Worm (Caenorhabditis elegans): Measurements from ENCODE around the gene T27A10.2.

Gene T27A10.2

ce11 chrX:3605727-3606126 is 20.0 kb downstream of the T27A10.2 start, which contains the start of gene C18B2.4 (continued):
- TF ChIP-seq sea-2 (GFP tag; optimal IDR thresholded peaks at IDR 0.05) (no peak), elt-2 (tag; optimal IDR thresholded peaks at IDR 0.05) (peak; percentile 79), hmg-11 (tag; optimal IDR thresholded peaks at IDR 0.05) (peak; percentile 71), unc-62 (GFP tag; optimal IDR thresholded peaks at IDR 0.05) (no peak), elt-3 (tag; optimal IDR thresholded peaks at IDR 0.05) (peak in 1 of 3 experiments; percentile 25), egl-27 (tag; optimal IDR thresholded peaks at IDR 0.05) (peak; percentile 24), tbx-2 (tag; optimal IDR thresholded peaks at IDR 0.05) (no peak), fkh-2 (tag; optimal IDR thresholded peaks at IDR 0.05) (no peak), nhr-67 (tag; optimal IDR thresholded peaks at IDR 0.05) (no peak), ztf-11 (tag; optimal IDR thresholded peaks at IDR 0.05) (no peak), pqm-1 (tag; optimal IDR thresholded peaks at IDR 0.05) (peak; percentile 74), nhr-28 (tag; optimal IDR thresholded peaks at IDR 0.05) (no peak), nhr-11 (tag; optimal IDR thresholded peaks at IDR 0.05) (no peak), nhr-43 (tag; optimal IDR thresholded peaks at IDR 0.05; ENCODE audit: poor library complexity, severe bottlenecking) (peak; percentile 64), lsy-12 (tag; optimal IDR thresholded peaks at IDR 0.05) (peak; percentile 54)

- TF ChIP-seq egl-5 (tag; optimal IDR thresholded peaks at IDR 0.05) (no peak), skn-1 (tag; optimal IDR thresholded peaks at IDR 0.05) (no peak), nhr-76 (tag; optimal IDR thresholded peaks at IDR 0.05) (no peak), daf-12 (tag; optimal IDR thresholded peaks at IDR 0.05) (no peak), ceh-9 (tag; optimal IDR thresholded peaks at IDR 0.05) (no peak), unc-39 (tag; optimal IDR thresholded peaks at IDR 0.05) (no peak), sea-2 (GFP tag; optimal IDR thresholded peaks at IDR 0.05) (no peak), ztf-11 (tag; optimal IDR thresholded peaks at IDR 0.05) (no peak), tbx-2 (tag; optimal IDR thresholded peaks at IDR 0.05) (no peak)
Observed at ce11 chrX:3610442-3610841, 24.7 kb downstream of the T27A10.2 start.

DNA sequence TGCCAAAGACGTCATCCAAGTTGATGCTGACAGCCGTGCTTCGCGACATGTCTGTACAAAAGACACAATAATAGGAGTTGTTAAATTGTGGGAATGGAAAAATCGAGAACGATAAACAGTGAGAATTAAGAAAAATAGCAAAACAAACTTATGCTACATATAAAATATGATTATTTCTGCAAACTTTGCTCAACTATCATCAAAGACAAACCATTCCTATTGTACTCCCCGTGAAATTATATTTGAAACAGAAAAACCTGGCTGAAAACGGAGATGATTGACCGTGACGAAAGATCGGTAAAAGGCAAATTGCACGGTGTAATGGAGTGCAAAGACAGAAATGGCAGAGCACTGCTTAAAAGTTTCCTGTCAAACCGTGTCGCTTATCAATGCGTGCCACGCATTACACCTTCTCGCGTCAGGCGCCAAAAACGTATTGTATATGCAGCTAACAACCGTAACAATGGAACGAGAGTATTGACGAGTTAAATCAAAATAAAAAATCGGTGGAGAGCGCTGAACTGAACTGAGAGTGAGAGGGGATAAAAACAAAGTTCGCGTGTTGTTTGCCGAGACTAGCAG is 25.4 kb downstream of the T27A10.2 start, which contains the start of gene C18B2.5:
Gene C18B2.5 (minus strand): TSS at position 51 of the 582 bp plus-strand sequence.
- TF ChIP-seq pqm-1 (tag; optimal IDR thresholded peaks at IDR 0.05) (peak; percentile 77), elt-2 (tag; optimal IDR thresholded peaks at IDR 0.05) (peak; percentile 84), nhr-43 (tag; optimal IDR thresholded peaks at IDR 0.05; ENCODE audit: poor library complexity, severe bottlenecking) (no peak), mdl-1 (tag; optimal IDR thresholded peaks at IDR 0.05) (no peak), nfya-1 (tag; optimal IDR thresholded peaks at IDR 0.05; ENCODE audit: insufficient read depth) (peak; percentile 9), pha-4 (tag; optimal IDR thresholded peaks at IDR 0.05) (peak; percentile 34)

- TF ChIP-seq mdl-1 (tag; optimal IDR thresholded peaks at IDR 0.05) (no peak), pqm-1 (tag; optimal IDR thresholded peaks at IDR 0.05) (no peak), egl-5 (tag; optimal IDR thresholded peaks at IDR 0.05) (no peak), ceh-82 (tag; optimal IDR thresholded peaks at IDR 0.05) (no peak), elt-3 (tag; optimal IDR thresholded peaks at IDR 0.05) (no peak), nfya-1 (tag; optimal IDR thresholded peaks at IDR 0.05; ENCODE audit: insufficient read depth) (no peak), fos-1 (tag; optimal IDR thresholded peaks at IDR 0.05) (no peak), ztf-4 (tag; optimal IDR thresholded peaks at IDR 0.05) (no peak), R02D3.7 (tag; optimal IDR thresholded peaks at IDR 0.05) (no peak)
Observed at ce11 chrX:3611740-3612139, 26.0 kb downstream of the T27A10.2 start.

DNA sequence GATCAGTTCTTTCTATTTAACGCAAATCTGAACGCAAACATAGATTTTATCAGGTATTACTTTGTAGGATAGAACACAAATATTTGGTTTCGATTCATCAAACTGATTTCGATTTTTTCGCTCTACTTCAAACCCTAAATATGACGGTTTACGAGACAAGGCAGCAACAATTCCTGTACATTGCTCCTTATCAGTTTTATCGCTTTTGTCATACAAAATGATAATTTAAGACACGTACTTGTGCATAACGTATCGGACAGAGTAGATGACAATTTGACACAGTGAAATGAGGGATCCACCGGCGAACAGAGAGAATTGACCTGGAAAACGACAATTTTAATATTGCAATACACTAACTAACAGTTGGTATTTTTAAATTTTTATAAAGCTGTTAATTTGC is 27.9 kb downstream of the T27A10.2 start:
- TF ChIP-seq fos-1 (tag; optimal IDR thresholded peaks at IDR 0.05) (no peak), skn-1 (tag; optimal IDR thresholded peaks at IDR 0.05) (peak; percentile 28), pqm-1 (tag; optimal IDR thresholded peaks at IDR 0.05) (peak; percentile 76), elt-2 (tag; optimal IDR thresholded peaks at IDR 0.05) (peak; percentile 91), nfya-1 (tag; optimal IDR thresholded peaks at IDR 0.05; ENCODE audit: insufficient read depth) (no peak), egl-27 (tag; optimal IDR thresholded peaks at IDR 0.05) (no peak), ztf-11 (tag; optimal IDR thresholded peaks at IDR 0.05) (no peak)

DNA sequence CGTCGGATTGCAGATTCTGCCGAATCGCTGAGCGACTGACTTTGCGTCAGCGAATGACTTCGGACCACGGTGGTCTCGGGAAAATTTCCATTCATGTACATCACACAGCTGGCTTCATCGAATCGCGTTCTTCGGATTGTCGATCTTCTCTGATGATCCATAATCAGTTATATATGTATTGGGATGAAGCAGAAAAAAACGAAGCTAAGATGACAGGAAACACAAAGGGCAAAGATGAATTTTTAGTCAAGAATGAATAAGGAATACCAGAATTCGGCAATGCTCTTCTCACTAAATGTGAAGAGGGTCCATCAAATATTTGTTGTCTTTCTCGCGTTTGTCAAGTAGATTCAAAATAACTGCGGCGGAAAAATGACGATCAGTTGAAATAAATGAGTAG is 31.5 kb downstream of the T27A10.2 start, which contains the start of gene del-9:
Gene del-9 (minus strand): TSS at position 101 of the 400 bp plus-strand sequence.
- TF ChIP-seq ztf-4 (tag; optimal IDR thresholded peaks at IDR 0.05), result no peak
- TF ChIP-seq egl-27 (tag; optimal IDR thresholded peaks at IDR 0.05), result no peak
- TF ChIP-seq ama-1 (optimal IDR thresholded peaks at IDR 0.05), result no peak
- no peak for TF ChIP-seq ZK546.5 (tag; optimal IDR thresholded peaks at IDR 0.05)
- no peak for TF ChIP-seq nhr-11 (tag; optimal IDR thresholded peaks at IDR 0.05)
- no peak for TF ChIP-seq unc-62 (GFP tag; optimal IDR thresholded peaks at IDR 0.05)
- no peak for TF ChIP-seq unc-39 (tag; optimal IDR thresholded peaks at IDR 0.05)
- TF ChIP-seq fkh-2 (tag; optimal IDR thresholded peaks at IDR 0.05), result no peak
- no peak for TF ChIP-seq ceh-9 (tag; optimal IDR thresholded peaks at IDR 0.05)
- no peak for TF ChIP-seq snpc-4 (tag; optimal IDR thresholded peaks at IDR 0.05)
- TF ChIP-seq hmg-11 (tag; optimal IDR thresholded peaks at IDR 0.05), result no peak
- no peak for TF ChIP-seq zag-1 (tag; optimal IDR thresholded peaks at IDR 0.05)
- TF ChIP-seq nhr-237 (tag; optimal IDR thresholded peaks at IDR 0.05), result no peak
- no peak for TF ChIP-seq nhr-12 (tag; optimal IDR thresholded peaks at IDR 0.05)
- TF ChIP-seq lsy-12 (tag; optimal IDR thresholded peaks at IDR 0.05), result no peak
